Worm (Caenorhabditis elegans): ENCODE data around the gene irg-7.

ce11 chrX:3291948-3292347, 48.5 kb upstream of the irg-7 start:
- no peak for TF ChIP-seq ces-1 (GFP tag; optimal IDR thresholded peaks at IDR 0.05)
- TF ChIP-seq lin-32 (GFP tag; optimal IDR thresholded peaks at IDR 0.05) = no peak
- no peak for TF ChIP-seq pha-4 (tag; optimal IDR thresholded peaks at IDR 0.05)
- no peak for TF ChIP-seq nhr-12 (tag; optimal IDR thresholded peaks at IDR 0.05)
- no peak for TF ChIP-seq cnd-1 (tag; optimal IDR thresholded peaks at IDR 0.05)

Data from whole organism, mixed stage, embryonic.